ENCODE assay signal across 3 fruit fly cellular contexts in the genomic region with DNA sequence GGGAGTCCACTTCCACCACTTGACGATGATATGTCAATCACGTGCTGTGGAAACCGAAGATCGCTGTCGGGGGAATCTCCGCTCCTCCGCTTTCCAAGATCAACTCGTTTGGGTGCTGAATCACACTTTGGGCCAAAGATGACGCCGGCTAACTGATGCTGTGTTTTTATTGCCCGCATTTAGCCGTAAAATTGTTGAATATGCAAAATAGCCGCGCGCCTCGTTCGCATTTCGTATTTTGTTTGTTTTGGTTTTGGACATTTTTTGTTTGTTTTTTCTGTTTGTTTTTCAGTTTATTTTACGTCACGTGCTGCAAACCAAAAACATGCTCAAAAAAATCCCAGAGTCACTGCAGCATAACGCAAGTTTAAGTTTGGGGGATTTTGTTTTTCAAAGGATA.
TF ChIP-seq lines count a peak whose summit lies in the region.

No protein-coding gene starts in this region.

- no peak for TF ChIP-seq CTCF in whole organism, embryonic (GFP tag; optimal IDR thresholded peaks at IDR 0.05; lab: Kevin White, UChicago)

TF ChIP-seq in whole organism, adult, 20 proteins besides CTCF, POLR2A, EP300 and RAD21:
- TF ChIP-seq ovo (GFP tag; optimal IDR thresholded peaks at IDR 0.05; lab: Kevin White, UChicago) (no peak), tj (GFP tag; optimal IDR thresholded peaks at IDR 0.05; lab: Kevin White, UChicago) (peak; percentile 26)

TF ChIP-seq in whole organism, embryonic, 481 proteins besides CTCF, POLR2A, EP300 and RAD21:
- no peak for TF ChIP-seq tgo (GFP tag; IDR thresholded peaks at IDR 0.05; lab: Robert Waterston, UW)
- no peak for TF ChIP-seq CG12769 (tag; optimal IDR thresholded peaks at IDR 0.05; lab: Kevin White, UChicago)
- no peak for TF ChIP-seq CG17912 (GFP tag; optimal IDR thresholded peaks at IDR 0.05; lab: Kevin White, UChicago)
- no peak for TF ChIP-seq CG15073 (GFP tag; optimal IDR thresholded peaks at IDR 0.05; lab: Kevin White, UChicago)
- no peak for TF ChIP-seq NFAT (GFP tag; IDR thresholded peaks at IDR 0.05; lab: Robert Waterston, UW)
- TF ChIP-seq corto (GFP tag; optimal IDR thresholded peaks at IDR 0.05; lab: Kevin White, UChicago): no peak
- TF ChIP-seq CG17328 (GFP tag; IDR thresholded peaks at IDR 0.05; lab: Robert Waterston, UW): no peak
- no peak for TF ChIP-seq CG3995 (GFP tag; optimal IDR thresholded peaks at IDR 0.05; lab: Kevin White, UChicago)
- no peak for TF ChIP-seq bbx (GFP tag; IDR thresholded peaks at IDR 0.05; lab: Robert Waterston, UW; ENCODE audit: partially characterized antibody)
- no peak for TF ChIP-seq unpg (GFP tag; optimal IDR thresholded peaks at IDR 0.05; lab: Kevin White, UChicago)
- TF ChIP-seq sd (tag; optimal IDR thresholded peaks at IDR 0.05; lab: Kevin White, UChicago): peak; percentile 78
- no peak for TF ChIP-seq Dfd (GFP tag; optimal IDR thresholded peaks at IDR 0.05; lab: Kevin White, UChicago)
- no peak for TF ChIP-seq eyg (GFP tag; optimal IDR thresholded peaks at IDR 0.05; lab: Kevin White, UChicago)
- no peak for TF ChIP-seq CG6689 (GFP tag; IDR thresholded peaks at IDR 0.05; lab: Robert Waterston, UW)
- TF ChIP-seq disco-r (GFP tag; optimal IDR thresholded peaks at IDR 0.05; lab: Kevin White, UChicago): no peak
- peak; percentile 91 for TF ChIP-seq cwo (GFP tag; optimal IDR thresholded peaks at IDR 0.05; lab: Kevin White, UChicago)
- TF ChIP-seq pzg (GFP tag; optimal IDR thresholded peaks at IDR 0.05; lab: Kevin White, UChicago): no peak
- TF ChIP-seq chinmo (GFP tag; IDR thresholded peaks at IDR 0.05; lab: Robert Waterston, UW; ENCODE audit: partially characterized antibody): peak; percentile 87; the same call in 1 of the 4 replicates
- TF ChIP-seq vvl (GFP tag; IDR thresholded peaks at IDR 0.05; lab: Robert Waterston, UW): peak; percentile 73
- no peak for TF ChIP-seq ara (GFP tag; IDR thresholded peaks at IDR 0.05; lab: Robert Waterston, UW)
- no peak for TF ChIP-seq gsb (GFP tag; IDR thresholded peaks at IDR 0.05; lab: Robert Waterston, UW)

TF ChIP-seq in whole organism, wandering third instar larva, 38 proteins besides CTCF, POLR2A, EP300 and RAD21:
- TF ChIP-seq Rel (GFP tag; optimal IDR thresholded peaks at IDR 0.05; lab: Kevin White, UChicago) (no peak), Rel (tag; optimal IDR thresholded peaks at IDR 0.05; lab: Kevin White, UChicago) (peak; percentile 55), woc (GFP tag; optimal IDR thresholded peaks at IDR 0.05; lab: Kevin White, UChicago) (no peak)
